Worm (Caenorhabditis elegans) whole organism, L4 larva: ENCODE results near the gene nhr-120.

Experiments
- F26F4.8 ChIP-seq: fragments of 200-800 bp; sonication (Bioruptor generic); conservative IDR thresholded peaks from 2 replicates; pipeline ENCODE4 v1.3.6; 2022; ENCODE audit warnings: missing genetic modification characterization, missing compliant biosample characterization
- F44E2.7 ChIP-seq: fragments of 200-800 bp; sonication (Bioruptor generic); IDR thresholded peaks from 2 replicates; pipeline ENCODE4 v2.1.2; 2022; ENCODE audit warnings: missing genetic modification characterization, missing compliant biosample characterization
- F49E8.2 ChIP-seq: sonication (generic microtip); optimal IDR thresholded peaks from 2 replicates; lab custom pipeline; 2016; ENCODE audit warnings: missing compliant biosample characterization, mild to moderate bottlenecking, missing genetic modification characterization, borderline replicate concordance
- R02D3.7 ChIP-seq: fragments of 150-350 bp; sonication (generic microtip); optimal IDR thresholded peaks from 3 replicates; lab custom pipeline; 2014; ENCODE audit warnings: missing biosample characterization, missing genetic modification characterization
- T26A8.4 ChIP-seq: fragments of 200-800 bp; sonication (Bioruptor generic); IDR thresholded peaks from 2 replicates; pipeline ENCODE4 v1.3.6; 2022; ENCODE audit warnings: missing genetic modification characterization, missing compliant biosample characterization
- Y75B8A.6 ChIP-seq: fragments of 200-800 bp; sonication (Bioruptor generic); IDR thresholded peaks from 2 replicates; pipeline ENCODE4 v1.3.6; 2022; ENCODE audit warnings: missing genetic modification reagents, missing genetic modification characterization, missing compliant biosample characterization
- ZK546.5 ChIP-seq, 2 experiments: sonication (generic microtip); optimal IDR thresholded peaks; 2 replicates each; lab custom pipeline; 2017; ENCODE audit warnings: missing biosample characterization in 2 of 2, missing genetic modification characterization in 2 of 2
- aha-1 ChIP-seq: fragments of 150-350 bp; peaks from one replicate; lab custom pipeline; 2014; ENCODE audit warnings: missing biosample characterization, missing genetic modification characterization
- arid-1 ChIP-seq: fragments of 200-800 bp; sonication (Bioruptor generic); conservative IDR thresholded peaks from 2 replicates; pipeline ENCODE4 v1.3.6; 2022; ENCODE audit warnings: missing genetic modification reagents, missing genetic modification characterization, missing compliant biosample characterization
- ceh-20 ChIP-seq: fragments of 200-800 bp; sonication (Bioruptor generic); IDR thresholded peaks from 2 replicates; pipeline ENCODE4 v1.3.6; 2022; ENCODE audit warnings: missing genetic modification reagents, missing genetic modification characterization, missing compliant biosample characterization
- ctbp-1 ChIP-seq: fragments of 200-800 bp; sonication (Bioruptor generic); IDR thresholded peaks from 2 replicates; pipeline ENCODE4 v1.3.6; 2022; ENCODE audit warnings: missing genetic modification reagents, missing genetic modification characterization, missing compliant biosample characterization
- daf-12 ChIP-seq: fragments of 150-350 bp; optimal IDR thresholded peaks from 2 replicates; lab custom pipeline; 2014; ENCODE audit warnings: missing biosample characterization, missing genetic modification reagents, missing genetic modification characterization
- daf-16 ChIP-seq, 3 experiments: sonication (generic microtip); optimal IDR thresholded peaks; 2 replicates each; lab custom pipeline; 2016 to 2017; ENCODE audit warnings: missing genetic modification characterization in 3 of 3, missing genetic modification reagents in 3 of 3, mild to moderate bottlenecking in 2 of 3, missing compliant biosample characterization in 2 of 3, missing biosample characterization in 1 of 3, moderate library complexity in 1 of 3
- dmd-6 ChIP-seq: fragments of 200-800 bp; sonication (Bioruptor generic); IDR thresholded peaks from 2 replicates; pipeline ENCODE4 v1.3.6; 2022; ENCODE audit warnings: missing genetic modification reagents, missing genetic modification characterization, missing compliant biosample characterization
- dmd-8 ChIP-seq: fragments of 200-800 bp; sonication (Bioruptor generic); IDR thresholded peaks from 2 replicates; pipeline ENCODE4 v1.3.6; 2022; ENCODE audit warnings: missing genetic modification characterization, missing compliant biosample characterization
- dve-1 ChIP-seq: sonication (generic microtip); optimal IDR thresholded peaks from 2 replicates; lab custom pipeline; 2017; ENCODE audit warnings: antibody characterized with exemption, mild to moderate bottlenecking, missing genetic modification characterization, missing compliant biosample characterization; ENCODE audit not compliant: insufficient read depth
- egl-27 ChIP-seq: sonication (generic microtip); optimal IDR thresholded peaks from 3 replicates; lab custom pipeline; 2017; ENCODE audit warnings: missing biosample characterization, missing genetic modification reagents, missing genetic modification characterization
- fkh-10 ChIP-seq: fragments of 150-350 bp; optimal IDR thresholded peaks from 2 replicates; lab custom pipeline; 2014; ENCODE audit warnings: missing biosample characterization, missing genetic modification reagents, missing genetic modification characterization
- fos-1 ChIP-seq: fragments of 150-350 bp; optimal IDR thresholded peaks from 2 replicates; lab custom pipeline; 2014; ENCODE audit warnings: missing biosample characterization, missing genetic modification characterization
- gei-8 ChIP-seq: fragments of 200-800 bp; sonication (Bioruptor generic); optimal IDR thresholded peaks from 2 replicates; lab custom pipeline; 2018; ENCODE audit warnings: mild to moderate bottlenecking, missing genetic modification characterization, missing compliant biosample characterization
- hlh-11 ChIP-seq: fragments of 200-800 bp; sonication (Bioruptor generic); optimal IDR thresholded peaks from 2 replicates; lab custom pipeline; 2018; ENCODE audit warnings: mild to moderate bottlenecking, missing genetic modification characterization, missing compliant biosample characterization
- hlh-30 ChIP-seq: sonication (generic microtip); optimal IDR thresholded peaks from 2 replicates; lab custom pipeline; 2017; ENCODE audit warnings: antibody characterized with exemption, mild to moderate bottlenecking, missing genetic modification characterization, missing compliant biosample characterization; ENCODE audit not compliant: insufficient read depth
- lin-29 ChIP-seq: fragments of 200-800 bp; sonication (Bioruptor generic); IDR thresholded peaks from 2 replicates; pipeline ENCODE4 v1.3.6; 2022; ENCODE audit warnings: missing genetic modification reagents, missing genetic modification characterization, missing compliant biosample characterization
- lin-38 ChIP-seq: fragments of 200-800 bp; sonication (Bioruptor generic); IDR thresholded peaks from 2 replicates; pipeline ENCODE4 v1.3.6; 2022; ENCODE audit warnings: missing genetic modification reagents, missing genetic modification characterization, missing compliant biosample characterization
- lsy-2 ChIP-seq, 2 experiments: fragments of 150-350 bp in 1 of 2; sonication (generic microtip) in 1 of 2; optimal IDR thresholded peaks; 2 replicates each; lab custom pipeline; 2014 to 2017; ENCODE audit warnings: missing biosample characterization in 2 of 2, missing genetic modification characterization in 2 of 2
- madf-9 ChIP-seq: fragments of 200-800 bp; sonication (Bioruptor generic); conservative IDR thresholded peaks from 2 replicates; pipeline ENCODE4 v1.3.6; 2022; ENCODE audit warnings: missing genetic modification reagents, missing genetic modification characterization, missing compliant biosample characterization
- mdl-1 ChIP-seq, 2 experiments: fragments of 150-350 bp in 1 of 2; sonication (generic microtip) in 1 of 2; optimal IDR thresholded peaks; 2 replicates each; lab custom pipeline; 2014 to 2017; ENCODE audit warnings: missing biosample characterization in 2 of 2, missing genetic modification characterization in 2 of 2
- mdt-29 ChIP-seq: fragments of 200-800 bp; sonication (Bioruptor generic); IDR thresholded peaks from 2 replicates; pipeline ENCODE4 v1.3.6; 2022; ENCODE audit warnings: missing genetic modification reagents, missing genetic modification characterization, missing compliant biosample characterization
- mes-2 ChIP-seq: sonication (generic microtip); optimal IDR thresholded peaks from 2 replicates; lab custom pipeline; 2016; ENCODE audit warnings: missing genotype, mild to moderate bottlenecking, missing genetic modification characterization, missing compliant biosample characterization; ENCODE audit not compliant: poor library complexity, severe bottlenecking
- nhr-111 ChIP-seq: fragments of 200-800 bp; sonication (Bioruptor generic); optimal IDR thresholded peaks from 2 replicates; lab custom pipeline; 2018; ENCODE audit warnings: mild to moderate bottlenecking, missing genetic modification characterization, missing compliant biosample characterization
- nhr-237 ChIP-seq: sonication (generic microtip); optimal IDR thresholded peaks from 2 replicates; lab custom pipeline; 2017; ENCODE audit warnings: missing biosample characterization, missing genetic modification characterization
- nhr-28 ChIP-seq: fragments of 150-350 bp; optimal IDR thresholded peaks from 2 replicates; lab custom pipeline; 2014; ENCODE audit warnings: missing biosample characterization, missing genetic modification characterization
- nhr-42 ChIP-seq: fragments of 200-800 bp; sonication (Bioruptor generic); IDR thresholded peaks from 2 replicates; pipeline ENCODE4 v1.3.6; 2022; ENCODE audit warnings: missing genetic modification characterization, missing compliant biosample characterization
- pha-4 ChIP-seq, 2 experiments: fragments of 150-350 bp in 1 of 2; fragments of 200-800 bp in 1 of 2; sonication (Bioruptor generic) in 1 of 2; IDR thresholded peaks in 1 of 2; optimal IDR thresholded peaks in 1 of 2; 2 replicates each; pipeline versions ENCODE4 v1.3.6 to Lab custom; 2014 to 2022; ENCODE audit warnings: missing genetic modification characterization in 2 of 2, missing genetic modification reagents in 2 of 2, missing biosample characterization in 1 of 2, missing compliant biosample characterization in 1 of 2
- php-3 ChIP-seq: fragments of 200-800 bp; sonication (Bioruptor generic); IDR thresholded peaks from 2 replicates; pipeline ENCODE4 v1.3.6; 2022; ENCODE audit warnings: missing genetic modification reagents, missing genetic modification characterization, missing compliant biosample characterization
- pqm-1 ChIP-seq: sonication (generic microtip); optimal IDR thresholded peaks from 2 replicates; lab custom pipeline; 2017; ENCODE audit warnings: missing biosample characterization, missing genetic modification characterization
- rbr-2 ChIP-seq: sonication (generic microtip); optimal IDR thresholded peaks from 2 replicates; lab custom pipeline; 2016; ENCODE audit warnings: missing genotype, missing genetic modification characterization, missing compliant biosample characterization
- sdz-12 ChIP-seq: fragments of 200-800 bp; sonication (Bioruptor generic); optimal IDR thresholded peaks from 2 replicates; lab custom pipeline; 2018; ENCODE audit warnings: mild to moderate bottlenecking, missing genetic modification characterization, missing compliant biosample characterization
- set-16 ChIP-seq: fragments of 200-800 bp; sonication (Bioruptor generic); IDR thresholded peaks from 2 replicates; pipeline ENCODE4 v1.3.6; 2022; ENCODE audit warnings: missing genetic modification reagents, missing genetic modification characterization, missing compliant biosample characterization
- tag-97 ChIP-seq: fragments of 200-800 bp; sonication (Bioruptor generic); IDR thresholded peaks from 2 replicates; pipeline ENCODE4 v1.3.6; 2022; ENCODE audit warnings: missing genetic modification characterization, missing compliant biosample characterization
- tra-1 ChIP-seq: fragments of 200-800 bp; sonication (Bioruptor generic); IDR thresholded peaks from 2 replicates; pipeline ENCODE4 v1.3.6; 2022; ENCODE audit warnings: missing genetic modification reagents, missing genetic modification characterization, missing compliant biosample characterization
- unc-130 ChIP-seq: sonication (generic microtip); optimal IDR thresholded peaks from 2 replicates; lab custom pipeline; 2016; ENCODE audit warnings: missing genetic modification reagents, missing genetic modification characterization, missing compliant biosample characterization
- unc-62 ChIP-seq, 3 experiments: fragments of 150-350 bp in 1 of 3; sonication (generic microtip); optimal IDR thresholded peaks in 2 of 3; peaks in 1 of 3; 1 replicate in 1 of 3; 2 replicates in 2 of 3; lab custom pipeline; 2014 to 2017; ENCODE audit warnings: missing biosample characterization in 3 of 3, missing genetic modification characterization in 3 of 3, missing genetic modification reagents in 3 of 3, missing genotype in 1 of 3
- zip-11 ChIP-seq: fragments of 200-800 bp; sonication (Bioruptor generic); IDR thresholded peaks from 2 replicates; pipeline ENCODE4 v1.3.6; 2022; ENCODE audit warnings: missing genetic modification characterization, missing compliant biosample characterization
- zip-2 ChIP-seq: fragments of 150-350 bp; optimal IDR thresholded peaks from 2 replicates; lab custom pipeline; 2014; ENCODE audit warnings: missing biosample characterization, missing genetic modification characterization
- ztf-7 ChIP-seq: fragments of 150-350 bp; optimal IDR thresholded peaks from 2 replicates; lab custom pipeline; 2014; ENCODE audit warnings: missing biosample characterization, missing genetic modification characterization

Gene nhr-120

ce11 chrX:6656770-6657169, 16.4 kb upstream of the nhr-120 start:
- no peak for TF ChIP-seq lin-29 (GFP tag; lab: Robert Waterston, UW)
- TF ChIP-seq nhr-42: no peak
- no peak for TF ChIP-seq T26A8.4 (GFP tag; lab: Robert Waterston, UW)
- TF ChIP-seq F26F4.8: no peak
- no peak for TF ChIP-seq Y75B8A.6
- no peak for TF ChIP-seq tra-1 (GFP tag; lab: Robert Waterston, UW)
- TF ChIP-seq zip-11 (GFP tag; lab: Robert Waterston, UW): no peak
- no peak for TF ChIP-seq R02D3.7 (tag; lab: Kevin White, UChicago)
- no peak for TF ChIP-seq sdz-12 (GFP tag; lab: Kevin White, UChicago)
- TF ChIP-seq daf-12: no peak
- peak in 1 of 2 experiments; percentile 44 for TF ChIP-seq unc-62 (GFP tag; optimal IDR thresholded peaks at IDR 0.05 in 1 of 2; lab: Kevin White, UChicago)
- no peak for TF ChIP-seq unc-62 (tag; optimal IDR thresholded peaks at IDR 0.05; lab: Kevin White, UChicago)
- TF ChIP-seq set-16 (GFP tag; lab: Robert Waterston, UW): no peak
- no peak for TF ChIP-seq F49E8.2
- no peak for TF ChIP-seq nhr-237 (tag; lab: Kevin White, UChicago)
- TF ChIP-seq gei-8 (GFP tag; lab: Kevin White, UChicago): no peak
- TF ChIP-seq ceh-20: no peak
- no peak for TF ChIP-seq lin-38 (GFP tag; lab: Robert Waterston, UW)
- no peak for TF ChIP-seq daf-16 (GFP tag; optimal IDR thresholded peaks at IDR 0.05; lab: Kevin White, UChicago)
- TF ChIP-seq daf-16 (tag; optimal IDR thresholded peaks at IDR 0.05; lab: Kevin White, UChicago): peak; percentile 40
- no peak for TF ChIP-seq madf-9 (GFP tag; lab: Robert Waterston, UW)
- no peak for TF ChIP-seq tag-97 (GFP tag; lab: Robert Waterston, UW)
- no peak for TF ChIP-seq ctbp-1 (GFP tag; lab: Robert Waterston, UW)
- no peak for TF ChIP-seq arid-1 (GFP tag; lab: Robert Waterston, UW)
- TF ChIP-seq nhr-28 (tag; lab: Kevin White, UChicago): peak; percentile 4
- TF ChIP-seq rbr-2: no peak
- TF ChIP-seq fos-1 (tag; lab: Kevin White, UChicago): no peak
- no peak for TF ChIP-seq egl-27 (tag; lab: Kevin White, UChicago)
- no peak for TF ChIP-seq fkh-10 (GFP tag; lab: Kevin White, UChicago)
- peak; percentile 55 for TF ChIP-seq pqm-1 (tag; lab: Kevin White, UChicago)
- TF ChIP-seq lsy-2 (tag; optimal IDR thresholded peaks at IDR 0.05; lab: Kevin White, UChicago): no peak
- TF ChIP-seq dmd-6 (GFP tag; lab: Robert Waterston, UW): peak; percentile 32
- TF ChIP-seq ZK546.5 (tag; optimal IDR thresholded peaks at IDR 0.05; lab: Kevin White, UChicago): no peak
- TF ChIP-seq, all 104 proteins: peak for 5

DNA sequence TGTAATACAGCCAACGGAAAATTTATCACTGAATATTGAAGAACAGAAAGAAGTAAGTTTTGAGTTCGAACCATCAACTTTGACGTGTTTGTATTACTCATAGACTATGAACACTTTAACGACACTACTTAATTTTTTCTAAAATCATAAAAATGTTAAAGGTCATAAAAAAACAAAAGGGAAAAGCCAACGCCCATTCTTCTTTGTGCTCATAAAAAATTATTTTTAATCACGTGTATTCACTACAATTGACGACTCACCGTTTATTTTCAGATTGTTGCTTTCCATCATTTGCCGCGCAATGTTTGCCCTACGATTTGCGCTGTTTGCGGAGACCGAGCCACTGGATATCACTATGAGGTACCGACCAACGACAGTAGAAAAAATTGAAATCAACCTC, 15.8 kb upstream of the nhr-120 start:
- TF ChIP-seq nhr-28 (tag; lab: Kevin White, UChicago) (peak; percentile 26), dmd-8 (GFP tag; lab: Robert Waterston, UW) (no peak), dve-1 (peak; percentile 0), pha-4 (GFP tag; IDR thresholded peaks at IDR 0.05; lab: Robert Waterston, UW) (no peak), pha-4 (tag; optimal IDR thresholded peaks at IDR 0.05; lab: Kevin White, UChicago) (peak; percentile 17), php-3 (GFP tag; lab: Robert Waterston, UW) (peak; percentile 82), ztf-7 (tag; lab: Kevin White, UChicago) (no peak), aha-1 (tag; lab: Kevin White, UChicago) (peak; percentile 33)
- TF ChIP-seq, all 104 proteins: peak for 5

- TF ChIP-seq hlh-11 (tag; lab: Kevin White, UChicago) (peak; percentile 29), F44E2.7 (GFP tag; lab: Robert Waterston, UW) (no peak), lin-38 (GFP tag; lab: Robert Waterston, UW) (no peak), nhr-111 (GFP tag; lab: Kevin White, UChicago) (no peak), mdt-29 (GFP tag; lab: Robert Waterston, UW) (no peak), F49E8.2 (no peak), mdl-1 (tag; optimal IDR thresholded peaks at IDR 0.05; lab: Kevin White, UChicago) (no peak), daf-16 (GFP tag; optimal IDR thresholded peaks at IDR 0.05; lab: Kevin White, UChicago) (no peak), daf-16 (tag; optimal IDR thresholded peaks at IDR 0.05; lab: Kevin White, UChicago) (peak; percentile 60), ZK546.5 (tag; optimal IDR thresholded peaks at IDR 0.05; lab: Kevin White, UChicago) (no peak), zip-2 (no peak), lsy-2 (tag; optimal IDR thresholded peaks at IDR 0.05; lab: Kevin White, UChicago) (no peak), hlh-30 (tag; lab: Kevin White, UChicago) (peak; percentile 27), tra-1 (GFP tag; lab: Robert Waterston, UW) (no peak), php-3 (GFP tag; lab: Robert Waterston, UW) (no peak), mes-2 (tag; lab: Kevin White, UChicago) (no peak), nhr-28 (tag; lab: Kevin White, UChicago) (peak; percentile 63), unc-130 (GFP tag; lab: Kevin White, UChicago) (no peak)
These were observed 14.7 kb upstream of the nhr-120 start, which contains the start of gene nhr-173 for ce11 chrX:6655163-6655562. Gene nhr-173 (plus strand): TSS chrX:6655528.
